Worm (Caenorhabditis elegans) whole organism, L4/young adult: ENCODE measurements around the gene cnnm-3.

Source experiments
- W03F9.2 ChIP-seq: fragments of 150-350 bp; optimal IDR thresholded peaks from 2 replicates; lab custom pipeline; 2014; ENCODE audit warnings: missing biosample characterization, missing genetic modification characterization
- him-1 ChIP-seq: sonication (generic microtip); optimal IDR thresholded peaks from 2 replicates; lab custom pipeline; 2016; ENCODE audit warnings: missing genotype, missing genetic modification reagents, missing genetic modification characterization, missing compliant biosample characterization

DNA sequence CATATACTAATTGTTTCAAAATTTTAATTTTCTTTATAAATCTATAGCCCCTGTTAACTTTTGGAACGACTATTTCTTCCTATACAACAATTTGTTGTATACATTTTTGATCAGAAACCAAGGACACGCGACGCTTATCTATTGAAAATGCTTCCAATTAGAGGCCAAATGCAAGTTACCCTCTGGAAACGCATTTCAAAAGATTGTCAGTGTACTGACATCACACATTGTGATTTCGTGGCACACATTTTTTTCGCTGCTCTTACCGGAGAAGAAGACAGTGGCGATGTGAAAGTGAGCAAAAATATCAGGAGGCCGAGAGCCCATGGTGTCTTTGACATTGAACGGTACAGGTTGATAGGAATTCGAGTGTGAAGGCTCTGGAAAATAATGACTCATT lies at the start of gene cnnm-3:
- TF ChIP-seq him-1 (tag; lab: Kevin White, UChicago), result no peak
- TF ChIP-seq W03F9.2 (tag; lab: Kevin White, UChicago), result no peak
